Worm (Caenorhabditis elegans) whole organism, L2 larva: ENCODE results near the gene xpf-1.

Experiments
- R02D3.7 ChIP-seq: fragments of 150-350 bp; optimal IDR thresholded peaks from 2 replicates; lab custom pipeline; 2014; ENCODE audit warnings: missing biosample characterization, missing genetic modification characterization
- nhr-25 ChIP-seq: fragments of 150-350 bp; sonication (generic microtip); optimal IDR thresholded peaks from 3 replicates; lab custom pipeline; 2014; ENCODE audit warnings: missing biosample characterization, missing genetic modification characterization
- snpc-4 ChIP-seq: fragments of 150-350 bp; optimal IDR thresholded peaks from 2 replicates; lab custom pipeline; 2014; ENCODE audit warnings: missing biosample characterization, missing genetic modification characterization

ce11 chrII:11728545-11729105, 32.7 kb downstream of the xpf-1 start, which contains the start of gene alh-8:
- TF ChIP-seq R02D3.7 (no peak), snpc-4 (tag; lab: Kevin White, UChicago) (no peak), nhr-25 (tag; lab: Kevin White, UChicago) (peak; percentile 8)
